Worm (Caenorhabditis elegans): ENCODE measurements around the gene hpr-9.

The hpr-9 gene

DNA sequence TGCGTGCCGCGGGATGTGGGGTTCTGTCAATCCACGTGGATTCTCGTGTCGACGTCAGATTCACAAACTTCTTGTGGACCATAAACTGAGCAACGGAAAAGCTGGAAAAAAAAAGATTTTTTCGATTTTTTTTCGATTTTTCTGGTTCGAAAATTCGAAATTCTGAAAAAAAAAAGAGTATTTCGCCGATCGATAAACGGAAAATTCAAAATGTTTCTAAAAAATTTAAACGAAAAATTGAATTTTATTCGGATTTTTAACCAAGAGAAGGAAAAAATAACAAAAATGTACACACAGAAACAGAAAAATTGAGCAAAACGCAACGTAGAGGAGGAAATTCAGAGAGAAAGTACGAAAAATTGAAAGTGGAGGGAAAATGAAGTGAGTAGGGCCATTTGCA is 25.0 kb upstream of the hpr-9 start, which contains the start of gene Y39A1A.3:
TSS of gene Y39A1A.3 (minus strand) at position 101 of the 400 bp plus-strand sequence.
- TF ChIP-seq T22C8.4 (GFP tag; IDR thresholded peaks at IDR 0.05) = no peak

DNA sequence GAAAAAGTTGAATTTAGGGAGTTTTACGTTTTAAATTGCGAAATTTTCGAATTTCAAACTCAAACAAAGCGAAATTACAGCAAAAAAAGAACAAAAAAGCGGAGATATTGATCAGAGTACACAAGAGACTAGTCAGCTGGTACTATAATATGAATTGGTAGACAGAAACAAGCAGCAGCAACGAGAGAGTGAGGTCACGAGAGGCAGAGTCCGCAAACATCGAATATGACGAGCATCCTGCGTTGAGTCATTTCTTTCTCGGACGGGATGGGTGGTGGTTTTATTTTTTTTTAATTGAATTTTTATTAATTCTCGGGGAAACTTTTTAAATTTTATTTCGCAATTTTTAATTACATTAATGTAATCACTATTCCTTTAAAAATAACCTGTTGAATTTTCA is 21.7 kb upstream of the hpr-9 start:
- TF ChIP-seq ztf-23 (GFP tag; IDR thresholded peaks at IDR 0.05) = 0 out of 2 replicates have a peak, but pooled peaks have one; percentile 9
- no peak for TF ChIP-seq ref-1 (GFP tag; conservative IDR thresholded peaks at IDR 0.05)
- TF ChIP-seq med-1 (GFP tag; optimal IDR thresholded peaks at IDR 0.05; ENCODE audit: insufficient read depth) = no peak
- no peak for TF ChIP-seq ztf-29 (GFP tag; IDR thresholded peaks at IDR 0.05)
- TF ChIP-seq cog-1 (tag; optimal IDR thresholded peaks at IDR 0.05) = no peak

DNA sequence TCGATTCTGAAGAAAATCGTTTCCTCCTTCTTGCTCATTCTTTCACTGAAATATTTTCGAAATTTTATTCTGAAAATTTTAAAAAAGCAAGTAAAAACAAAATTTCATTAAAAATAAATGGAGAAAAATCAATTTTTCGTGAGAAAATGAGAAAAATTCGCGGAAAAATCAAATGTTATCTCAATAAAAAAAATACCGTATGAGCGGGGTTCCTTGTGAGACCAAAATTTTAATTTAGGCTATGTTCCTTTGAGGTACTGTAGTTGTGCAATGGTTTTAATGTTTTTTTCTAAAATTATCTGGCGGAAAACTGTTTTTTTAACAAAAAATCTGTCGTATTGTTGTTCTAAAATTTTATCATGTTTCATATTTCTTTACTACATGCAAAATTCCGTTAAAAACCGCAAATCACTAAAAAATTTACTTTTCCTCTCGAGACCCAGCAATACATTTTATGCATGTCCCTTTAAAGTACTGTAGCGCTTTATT is 21.2 kb upstream of the hpr-9 start, which contains the start of gene epg-6:
TSS of gene epg-6 (minus strand) at position 51 of the 489 bp plus-strand sequence.
- TF ChIP-seq ztf-29 (GFP tag; IDR thresholded peaks at IDR 0.05) (no peak), tab-1 (GFP tag; IDR thresholded peaks at IDR 0.05) (no peak), klf-2 (GFP tag; conservative IDR thresholded peaks at IDR 0.05) (no peak), ztf-23 (GFP tag; IDR thresholded peaks at IDR 0.05) (no peak), cog-1 (tag; optimal IDR thresholded peaks at IDR 0.05) (no peak)

DNA sequence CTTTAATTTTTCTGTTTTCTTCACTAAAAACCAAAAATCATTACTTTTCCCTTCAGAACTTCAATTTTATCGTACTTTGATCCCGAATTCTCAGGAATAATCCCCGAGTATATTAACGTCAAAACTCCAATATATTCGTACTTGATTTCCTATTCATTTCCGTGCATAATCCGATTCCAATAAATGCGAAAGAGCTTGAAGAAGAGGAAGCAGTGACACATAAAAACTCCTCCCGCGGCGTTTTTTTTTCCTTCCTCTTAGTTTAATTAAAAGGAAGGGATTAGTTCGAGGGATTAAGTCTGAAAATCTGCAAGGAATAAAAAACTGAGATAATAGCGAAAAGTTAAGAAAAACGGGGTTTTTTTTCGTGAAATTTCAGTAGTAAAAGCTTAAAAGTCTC is 20.5 kb upstream of the hpr-9 start:
- TF ChIP-seq T22C8.4 (GFP tag; IDR thresholded peaks at IDR 0.05) = no peak
- TF ChIP-seq flt-1 (GFP tag; IDR thresholded peaks at IDR 0.05) = no peak
- no peak for TF ChIP-seq klf-2 (GFP tag; conservative IDR thresholded peaks at IDR 0.05)
- TF ChIP-seq ztf-23 (GFP tag; IDR thresholded peaks at IDR 0.05) = no peak
- no peak for TF ChIP-seq med-1 (GFP tag; optimal IDR thresholded peaks at IDR 0.05; ENCODE audit: insufficient read depth)
- TF ChIP-seq ref-1 (GFP tag; conservative IDR thresholded peaks at IDR 0.05) = no peak
- TF ChIP-seq tab-1 (GFP tag; IDR thresholded peaks at IDR 0.05) = no peak
- no peak for TF ChIP-seq ztf-29 (GFP tag; IDR thresholded peaks at IDR 0.05)
- TF ChIP-seq cog-1 (tag; optimal IDR thresholded peaks at IDR 0.05) = no peak

DNA sequence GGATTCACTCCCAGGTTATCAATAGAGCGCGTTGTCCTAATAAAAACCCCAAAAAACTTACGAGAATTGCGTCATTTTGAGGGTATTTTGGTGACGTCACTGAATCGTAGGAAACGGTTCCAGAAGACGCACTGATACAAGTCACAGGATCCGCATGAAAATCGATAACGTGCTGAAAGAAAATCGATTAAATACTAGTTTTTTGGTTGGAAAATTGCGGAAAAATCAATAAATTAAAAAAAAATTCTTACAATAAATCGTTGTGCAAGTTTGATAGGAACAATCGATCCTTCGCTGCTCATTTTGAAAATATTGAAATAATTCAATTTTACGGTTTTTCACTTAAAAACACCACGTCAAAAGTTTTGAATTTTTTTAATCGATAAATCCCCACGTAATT is 18.1 kb upstream of the hpr-9 start, which contains the start of gene Y39A1A.2:
TSS of gene Y39A1A.2 (minus strand) at position 319 of the 400 bp plus-strand sequence.
- no peak for TF ChIP-seq tab-1 (GFP tag; IDR thresholded peaks at IDR 0.05)
- peak; percentile 43; the same call in 1 of the 2 replicates for TF ChIP-seq T22C8.4 (GFP tag; IDR thresholded peaks at IDR 0.05)
- TF ChIP-seq flt-1 (GFP tag; IDR thresholded peaks at IDR 0.05) = no peak

DNA sequence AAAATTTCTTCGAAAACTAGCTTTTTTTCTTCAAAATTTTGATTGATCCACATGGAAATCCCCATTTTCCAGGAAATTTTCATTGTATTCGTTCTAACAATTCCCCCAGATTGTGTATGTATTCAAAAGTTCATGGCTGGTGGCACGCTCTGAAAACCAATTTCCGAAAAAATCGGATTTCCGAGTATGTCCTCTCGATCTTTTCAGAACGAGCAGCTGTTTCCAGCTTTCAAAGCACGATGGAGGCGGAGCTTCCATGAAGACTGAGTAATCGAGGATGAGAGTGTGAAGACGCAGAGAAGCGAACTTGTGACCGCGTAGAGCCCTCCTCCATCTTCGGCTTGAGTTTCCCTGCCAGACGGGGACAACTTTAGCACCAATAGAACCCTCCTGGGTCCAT is 17.0 kb upstream of the hpr-9 start:
- no peak for TF ChIP-seq T22C8.4 (GFP tag; IDR thresholded peaks at IDR 0.05)
- TF ChIP-seq flt-1 (GFP tag; IDR thresholded peaks at IDR 0.05) = no peak
- TF ChIP-seq med-1 (GFP tag; optimal IDR thresholded peaks at IDR 0.05; ENCODE audit: insufficient read depth) = no peak
- no peak for TF ChIP-seq ref-1 (GFP tag; conservative IDR thresholded peaks at IDR 0.05)
- TF ChIP-seq ztf-23 (GFP tag; IDR thresholded peaks at IDR 0.05) = no peak
- TF ChIP-seq tab-1 (GFP tag; IDR thresholded peaks at IDR 0.05) = no peak
- TF ChIP-seq klf-2 (GFP tag; conservative IDR thresholded peaks at IDR 0.05) = no peak
- no peak for TF ChIP-seq ztf-29 (GFP tag; IDR thresholded peaks at IDR 0.05)
- TF ChIP-seq cog-1 (tag; optimal IDR thresholded peaks at IDR 0.05) = no peak

DNA sequence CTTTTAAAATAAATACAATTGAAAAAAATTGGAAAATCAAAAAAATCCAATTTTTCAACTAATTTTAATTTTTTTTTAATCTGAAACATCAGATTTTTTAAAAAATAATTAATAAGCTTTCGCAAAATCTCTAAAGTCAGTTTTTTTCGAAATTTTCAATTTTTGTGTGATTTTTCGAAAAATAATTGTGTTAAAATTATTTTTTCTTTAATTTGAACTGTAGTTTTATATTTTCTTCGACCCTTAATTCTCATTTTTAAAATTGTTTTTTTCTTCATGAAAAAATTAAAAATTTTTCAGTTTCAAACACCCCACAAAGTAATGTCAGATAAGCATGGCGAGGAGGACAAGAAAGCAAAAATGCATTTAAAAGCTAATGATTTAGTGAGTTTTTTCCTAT is 16.3 kb upstream of the hpr-9 start, which contains the start of gene rabx-5:
TSS of gene rabx-5 (plus strand) at position 301 of the 400 bp plus-strand sequence.
- TF ChIP-seq med-1 (GFP tag; optimal IDR thresholded peaks at IDR 0.05; ENCODE audit: insufficient read depth) (no peak), ztf-29 (GFP tag; IDR thresholded peaks at IDR 0.05) (no peak), cog-1 (tag; optimal IDR thresholded peaks at IDR 0.05) (no peak), ztf-23 (GFP tag; IDR thresholded peaks at IDR 0.05) (no peak), flt-1 (GFP tag; IDR thresholded peaks at IDR 0.05) (no peak), tab-1 (GFP tag; IDR thresholded peaks at IDR 0.05) (no peak), T22C8.4 (GFP tag; IDR thresholded peaks at IDR 0.05) (no peak), klf-2 (GFP tag; conservative IDR thresholded peaks at IDR 0.05) (no peak), ref-1 (GFP tag; conservative IDR thresholded peaks at IDR 0.05) (no peak)

DNA sequence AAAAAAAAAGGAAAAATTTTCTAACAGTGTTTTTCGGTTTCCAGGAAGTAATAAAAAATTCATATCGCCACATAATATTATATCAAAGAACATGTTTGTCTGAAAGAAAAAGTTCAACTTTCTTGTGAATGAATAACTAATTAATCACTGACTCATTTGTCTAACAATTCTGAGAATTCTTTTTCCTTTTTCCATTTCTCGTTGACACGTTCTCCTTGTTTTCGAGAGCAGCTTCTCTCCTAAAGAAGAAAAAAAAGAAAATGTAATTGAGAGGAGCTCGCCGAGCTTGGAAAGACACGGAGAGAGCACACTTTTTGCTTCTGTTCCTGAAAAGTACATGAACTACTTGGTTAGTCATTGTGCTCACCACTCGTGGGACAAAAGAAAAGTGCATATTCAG is 13.2 kb upstream of the hpr-9 start:
- TF ChIP-seq T22C8.4 (GFP tag; IDR thresholded peaks at IDR 0.05) = no peak
- no peak for TF ChIP-seq tab-1 (GFP tag; IDR thresholded peaks at IDR 0.05)
- TF ChIP-seq ztf-23 (GFP tag; IDR thresholded peaks at IDR 0.05) = no peak
- TF ChIP-seq ref-1 (GFP tag; conservative IDR thresholded peaks at IDR 0.05) = no peak
- TF ChIP-seq klf-2 (GFP tag; conservative IDR thresholded peaks at IDR 0.05) = no peak
- TF ChIP-seq ztf-29 (GFP tag; IDR thresholded peaks at IDR 0.05) = no peak
- no peak for TF ChIP-seq med-1 (GFP tag; optimal IDR thresholded peaks at IDR 0.05; ENCODE audit: insufficient read depth)
- no peak for TF ChIP-seq cog-1 (tag; optimal IDR thresholded peaks at IDR 0.05)
- TF ChIP-seq flt-1 (GFP tag; IDR thresholded peaks at IDR 0.05) = no peak

DNA sequence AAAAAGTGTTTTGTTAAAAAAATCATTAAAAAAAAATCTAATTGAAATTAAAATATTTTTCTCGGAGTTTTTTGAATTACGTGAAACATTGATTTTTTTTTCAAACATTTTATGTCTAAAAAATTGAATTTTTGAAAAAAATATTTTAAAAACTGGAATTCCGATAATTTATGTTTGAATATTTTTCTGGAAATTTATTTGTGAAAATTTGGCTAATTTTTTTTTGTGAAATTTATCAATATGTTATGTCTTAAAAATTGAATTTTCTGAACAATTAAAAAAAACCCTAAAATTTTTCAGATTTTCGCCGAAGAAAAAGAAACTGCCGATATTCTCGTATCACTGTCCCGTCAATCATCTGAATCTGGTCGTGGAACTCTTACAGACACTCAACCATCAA is 9.0 kb upstream of the hpr-9 start, which contains the start of gene Y39A1A.24:
TSS of gene Y39A1A.24 (plus strand) at position 301 of the 400 bp plus-strand sequence.
- TF ChIP-seq ztf-23 (GFP tag; IDR thresholded peaks at IDR 0.05) = no peak
- no peak for TF ChIP-seq klf-2 (GFP tag; conservative IDR thresholded peaks at IDR 0.05)
- no peak for TF ChIP-seq flt-1 (GFP tag; IDR thresholded peaks at IDR 0.05)
- no peak for TF ChIP-seq ztf-29 (GFP tag; IDR thresholded peaks at IDR 0.05)
- TF ChIP-seq tab-1 (GFP tag; IDR thresholded peaks at IDR 0.05) = no peak
- no peak for TF ChIP-seq med-1 (GFP tag; optimal IDR thresholded peaks at IDR 0.05; ENCODE audit: insufficient read depth)
- TF ChIP-seq ref-1 (GFP tag; conservative IDR thresholded peaks at IDR 0.05) = no peak
- no peak for TF ChIP-seq cog-1 (tag; optimal IDR thresholded peaks at IDR 0.05)
- TF ChIP-seq T22C8.4 (GFP tag; IDR thresholded peaks at IDR 0.05) = no peak

DNA sequence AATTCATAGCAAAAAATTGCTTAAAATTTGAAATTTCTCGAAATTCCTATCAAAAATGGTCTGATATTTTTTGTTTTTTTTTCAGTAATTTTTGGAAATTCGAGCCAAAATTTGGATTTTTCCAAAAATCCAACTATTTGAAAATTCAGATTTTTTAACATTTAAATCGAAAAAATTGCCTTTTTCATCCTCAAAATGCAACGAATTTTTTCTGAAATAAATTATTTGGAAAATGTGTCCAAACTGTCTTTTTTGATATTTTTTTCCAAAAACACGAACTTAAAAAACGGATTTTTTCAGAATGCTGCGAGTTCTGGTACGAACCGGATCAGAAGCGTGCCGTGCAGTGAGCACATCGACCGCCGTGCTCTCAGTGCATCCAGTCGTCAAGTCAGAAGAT is 6.2 kb upstream of the hpr-9 start, which contains the start of gene mrpl-22:
TSS of gene mrpl-22 (plus strand) at position 301 of the 400 bp plus-strand sequence.
- TF ChIP-seq flt-1 (GFP tag; IDR thresholded peaks at IDR 0.05) = no peak
- no peak for TF ChIP-seq tab-1 (GFP tag; IDR thresholded peaks at IDR 0.05)
- TF ChIP-seq klf-2 (GFP tag; conservative IDR thresholded peaks at IDR 0.05) = no peak
- no peak for TF ChIP-seq ztf-29 (GFP tag; IDR thresholded peaks at IDR 0.05)
- TF ChIP-seq ref-1 (GFP tag; conservative IDR thresholded peaks at IDR 0.05) = no peak
- TF ChIP-seq cog-1 (tag; optimal IDR thresholded peaks at IDR 0.05) = no peak
- TF ChIP-seq med-1 (GFP tag; optimal IDR thresholded peaks at IDR 0.05; ENCODE audit: insufficient read depth) = no peak
- TF ChIP-seq T22C8.4 (GFP tag; IDR thresholded peaks at IDR 0.05) = no peak
- no peak for TF ChIP-seq ztf-23 (GFP tag; IDR thresholded peaks at IDR 0.05)

All from whole organism, midembryonic.